Worm (Caenorhabditis elegans): ENCODE data around the gene clec-60.

ce11 chrII:10450335-10450734 lies 31.3 kb downstream of the clec-60 start:
- TF ChIP-seq flt-1 (GFP tag; IDR thresholded peaks at IDR 0.05) (no peak), tab-1 (GFP tag; IDR thresholded peaks at IDR 0.05) (no peak), ref-1 (GFP tag; conservative IDR thresholded peaks at IDR 0.05) (no peak), T22C8.4 (GFP tag; IDR thresholded peaks at IDR 0.05) (no peak), med-1 (GFP tag; optimal IDR thresholded peaks at IDR 0.05; ENCODE audit: insufficient read depth) (no peak), ztf-23 (GFP tag; IDR thresholded peaks at IDR 0.05) (no peak), ztf-29 (GFP tag; IDR thresholded peaks at IDR 0.05) (no peak), cog-1 (tag; optimal IDR thresholded peaks at IDR 0.05) (no peak)

All from whole organism, midembryonic.